Worm (Caenorhabditis elegans) whole organism, L1 larva: ENCODE data around the gene Y45F3A.1.
A peak's percentile ranks its signal among the peaks of the same experiment; 100 is the strongest.

Experiments used
- C16A3.4 ChIP-seq: fragments of 150-350 bp; optimal IDR thresholded peaks from 2 replicates; lab custom pipeline; 2014; ENCODE audit warnings: missing biosample characterization, missing genetic modification characterization
- Y116A8C.19 ChIP-seq: sonication (generic microtip); optimal IDR thresholded peaks from 2 replicates; lab custom pipeline; 2016; ENCODE audit warnings: missing compliant biosample characterization, missing genetic modification characterization, borderline replicate concordance
- aly-2 ChIP-seq: fragments of 150-350 bp; optimal IDR thresholded peaks from 2 replicates; lab custom pipeline; 2014; ENCODE audit warnings: missing biosample characterization, missing genetic modification characterization
- ceh-8 ChIP-seq: fragments of 200-800 bp; sonication (Bioruptor generic); optimal IDR thresholded peaks from 2 replicates; lab custom pipeline; 2018; ENCODE audit warnings: mild to moderate bottlenecking, missing genetic modification characterization, moderate library complexity, missing compliant biosample characterization
- efl-1 ChIP-seq, 4 experiments: fragments of 150-350 bp; optimal IDR thresholded peaks in 3 of 4; peaks in 1 of 4; 1 replicate in 1 of 4; 2 replicates in 3 of 4; lab custom pipeline; 2014; ENCODE audit warnings: missing biosample characterization in 2 of 4, missing genetic modification characterization in 2 of 4, missing genetic modification reagents in 2 of 4
- egl-13 ChIP-seq: sonication (generic microtip); optimal IDR thresholded peaks from 2 replicates; lab custom pipeline; 2016; ENCODE audit warnings: missing genotype, missing genetic modification reagents, missing genetic modification characterization, missing compliant biosample characterization
- egl-27 ChIP-seq, 2 experiments: fragments of 150-350 bp in 1 of 2; sonication (generic microtip); optimal IDR thresholded peaks; 3 replicates each; lab custom pipeline; 2017 to 2018; ENCODE audit warnings: missing biosample characterization in 2 of 2, missing genetic modification characterization in 2 of 2, missing genetic modification reagents in 2 of 2
- elt-3 ChIP-seq, 6 experiments: fragments of 150-350 bp in 1 of 6; sonication (generic microtip); optimal IDR thresholded peaks; 2 replicates each; lab custom pipeline; 2017 to 2018; ENCODE audit warnings: missing biosample characterization in 6 of 6, missing genetic modification characterization in 6 of 6, inconsistent platforms in 1 of 6
- fkh-10 ChIP-seq: sonication (generic microtip); optimal IDR thresholded peaks from 2 replicates; lab custom pipeline; 2017; ENCODE audit warnings: missing biosample characterization, missing genetic modification reagents, missing genetic modification characterization
- fkh-8 ChIP-seq: sonication (generic microtip); optimal IDR thresholded peaks from 2 replicates; lab custom pipeline; 2016; ENCODE audit warnings: mild to moderate bottlenecking, missing genetic modification characterization, missing compliant biosample characterization
- fos-1 ChIP-seq: fragments of 150-350 bp; optimal IDR thresholded peaks from 2 replicates; lab custom pipeline; 2014; ENCODE audit warnings: missing biosample characterization, missing genetic modification characterization
- grh-1 ChIP-seq: fragments of 200-800 bp; sonication (Bioruptor generic); IDR thresholded peaks from 2 replicates; pipeline ENCODE4 v1.3.6; 2022; ENCODE audit warnings: missing genetic modification reagents, missing genetic modification characterization, missing compliant biosample characterization
- lin-13 ChIP-seq: fragments of 150-350 bp; optimal IDR thresholded peaks from 2 replicates; lab custom pipeline; 2014; ENCODE audit warnings: missing biosample characterization, missing genetic modification reagents, missing genetic modification characterization
- lin-14 ChIP-seq: fragments of 200-800 bp; sonication (Bioruptor generic); optimal IDR thresholded peaks from 2 replicates; lab custom pipeline; 2018; ENCODE audit warnings: mild to moderate bottlenecking, missing genetic modification characterization, moderate library complexity, missing compliant biosample characterization
- lin-35 ChIP-seq, 2 experiments: fragments of 150-350 bp; optimal IDR thresholded peaks; 2 replicates each; lab custom pipeline; 2014; ENCODE audit warnings: missing biosample characterization in 2 of 2, missing genetic modification characterization in 2 of 2, missing genetic modification reagents in 2 of 2
- lin-39 ChIP-seq: fragments of 150-350 bp; optimal IDR thresholded peaks from 2 replicates; lab custom pipeline; 2014; ENCODE audit warnings: missing biosample characterization, missing genetic modification reagents, missing genetic modification characterization
- lir-3 ChIP-seq: sonication (generic microtip); optimal IDR thresholded peaks from 2 replicates; lab custom pipeline; 2016; ENCODE audit warnings: mild to moderate bottlenecking, missing genetic modification characterization, moderate library complexity, missing compliant biosample characterization; ENCODE audit not compliant: poor library complexity
- mep-1 ChIP-seq: fragments of 150-350 bp; optimal IDR thresholded peaks from 2 replicates; lab custom pipeline; 2014; ENCODE audit warnings: missing biosample characterization, missing genetic modification characterization
- nhr-19 ChIP-seq: fragments of 200-800 bp; sonication (Bioruptor generic); conservative IDR thresholded peaks from 2 replicates; pipeline ENCODE4 v1.3.6; 2022; ENCODE audit warnings: missing genetic modification characterization, missing compliant biosample characterization
- nhr-20 ChIP-seq: sonication (generic microtip); optimal IDR thresholded peaks from 2 replicates; lab custom pipeline; 2016; ENCODE audit warnings: mild to moderate bottlenecking, missing genetic modification characterization, missing compliant biosample characterization
- nhr-28 ChIP-seq: fragments of 150-350 bp; optimal IDR thresholded peaks from 2 replicates; lab custom pipeline; 2014; ENCODE audit warnings: missing biosample characterization, missing genetic modification characterization
- nhr-71 ChIP-seq: sonication (generic microtip); optimal IDR thresholded peaks from 2 replicates; lab custom pipeline; 2016; ENCODE audit warnings: mild to moderate bottlenecking, missing genetic modification characterization, moderate library complexity, missing compliant biosample characterization
- nhr-77 ChIP-seq: fragments of 150-350 bp; optimal IDR thresholded peaks from 2 replicates; lab custom pipeline; 2014; ENCODE audit warnings: missing biosample characterization, missing genetic modification characterization
- nhr-84 ChIP-seq: sonication (generic microtip); optimal IDR thresholded peaks from 2 replicates; lab custom pipeline; 2017; ENCODE audit warnings: missing biosample characterization, missing genetic modification characterization
- nhr-90 ChIP-seq: sonication (generic microtip); optimal IDR thresholded peaks from 2 replicates; lab custom pipeline; 2016; ENCODE audit warnings: mild to moderate bottlenecking, missing genetic modification characterization, missing compliant biosample characterization; ENCODE audit not compliant: poor library complexity
- pax-3 ChIP-seq: fragments of 200-800 bp; sonication (Bioruptor generic); optimal IDR thresholded peaks from 2 replicates; lab custom pipeline; 2018; ENCODE audit warnings: mild to moderate bottlenecking, missing genetic modification characterization, moderate library complexity, missing compliant biosample characterization
- pqm-1 ChIP-seq: sonication (generic microtip); optimal IDR thresholded peaks from 3 replicates; lab custom pipeline; 2017; ENCODE audit warnings: missing biosample characterization, missing genetic modification characterization
- rnt-1 ChIP-seq: sonication (generic microtip); optimal IDR thresholded peaks from 2 replicates; lab custom pipeline; 2016; ENCODE audit warnings: mild to moderate bottlenecking, missing genetic modification characterization, moderate library complexity, missing compliant biosample characterization
- snu-23 ChIP-seq: sonication (generic microtip); optimal IDR thresholded peaks from 2 replicates; lab custom pipeline; 2016; ENCODE audit warnings: missing genetic modification characterization, missing compliant biosample characterization
- sox-4 ChIP-seq: sonication (generic microtip); optimal IDR thresholded peaks from 2 replicates; lab custom pipeline; 2016; ENCODE audit warnings: missing genetic modification characterization, missing compliant biosample characterization
- sptf-1 ChIP-seq: fragments of 150-350 bp; optimal IDR thresholded peaks from 2 replicates; lab custom pipeline; 2014; ENCODE audit warnings: missing biosample characterization, missing genetic modification characterization
- sup-37 ChIP-seq: fragments of 200-800 bp; sonication (Bioruptor generic); optimal IDR thresholded peaks from 2 replicates; lab custom pipeline; 2018; ENCODE audit warnings: mild to moderate bottlenecking, missing genetic modification characterization, missing compliant biosample characterization
- tbx-2 ChIP-seq: sonication (generic microtip); optimal IDR thresholded peaks from 2 replicates; lab custom pipeline; 2016; ENCODE audit warnings: missing genetic modification characterization, missing compliant biosample characterization
- unc-130 ChIP-seq: fragments of 150-350 bp; optimal IDR thresholded peaks from 2 replicates; lab custom pipeline; 2017; ENCODE audit warnings: missing biosample characterization, missing genetic modification characterization, inconsistent platforms
- unc-86 ChIP-seq: sonication (generic microtip); optimal IDR thresholded peaks from 2 replicates; lab custom pipeline; 2016; ENCODE audit warnings: missing genetic modification characterization, missing compliant biosample characterization
- ztf-4 ChIP-seq: fragments of 150-350 bp; optimal IDR thresholded peaks from 2 replicates; lab custom pipeline; 2014; ENCODE audit warnings: missing biosample characterization, missing genetic modification characterization

Y45F3A.1 gene

DNA sequence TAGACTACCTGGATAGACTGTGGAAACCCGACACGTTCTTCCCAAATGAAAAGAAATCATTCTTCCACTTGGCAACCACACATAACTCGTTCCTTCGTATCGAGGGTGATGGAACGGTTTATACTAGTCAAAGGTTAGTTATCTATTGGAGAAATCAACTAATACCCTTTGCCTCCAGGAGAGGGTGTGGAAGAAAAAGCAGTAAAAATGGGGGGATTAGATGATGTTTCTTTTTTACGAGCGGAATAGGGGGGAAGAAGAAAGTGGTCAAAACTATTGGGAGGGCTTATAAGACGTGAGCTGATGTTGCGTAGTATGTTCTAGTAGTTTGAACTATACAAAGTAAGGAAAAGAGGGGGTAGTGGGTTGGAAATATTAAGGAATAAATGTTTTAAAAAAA lies 38.7 kb downstream of the Y45F3A.1 start:
- TF ChIP-seq tbx-2 (tag; lab: Kevin White, UChicago) = no peak
- TF ChIP-seq lir-3 = no peak
- TF ChIP-seq nhr-84 (tag; lab: Kevin White, UChicago) = no peak
- no peak for TF ChIP-seq pqm-1
- TF ChIP-seq nhr-19 (GFP tag; lab: Robert Waterston, UW) = no peak

DNA sequence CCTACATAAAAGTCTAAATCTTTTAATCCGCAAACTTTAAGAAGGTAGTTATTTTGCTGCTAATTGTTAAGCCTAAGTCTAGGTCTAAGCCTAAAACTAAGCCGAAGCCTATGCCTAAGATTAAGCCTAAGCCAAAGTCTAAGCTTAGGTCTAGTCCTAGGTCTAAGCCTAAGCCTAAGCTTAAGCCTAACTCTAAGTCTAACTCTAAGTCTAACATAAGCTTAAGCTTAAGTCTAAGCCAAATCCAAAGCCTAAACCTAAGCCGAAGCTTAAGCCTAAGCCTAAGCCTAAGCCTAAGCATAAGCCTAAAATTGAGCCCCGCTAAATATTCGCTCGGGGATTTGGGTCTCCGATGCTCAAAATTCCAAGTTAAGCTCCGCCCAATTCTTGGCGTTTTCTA lies 40.5 kb downstream of the Y45F3A.1 start:
- no peak for TF ChIP-seq aly-2 (tag; lab: Kevin White, UChicago)
- TF ChIP-seq ztf-4 (tag; lab: Kevin White, UChicago) = no peak
- TF ChIP-seq unc-130 (tag; lab: Kevin White, UChicago) = no peak
- no peak for TF ChIP-seq lin-13 (GFP tag; lab: Kevin White, UChicago)
- TF ChIP-seq nhr-90 (tag; lab: Kevin White, UChicago) = no peak
- no peak for TF ChIP-seq sup-37 (GFP tag; lab: Kevin White, UChicago)
- TF ChIP-seq mep-1 (tag; lab: Kevin White, UChicago) = no peak
- TF ChIP-seq nhr-71 (tag; lab: Kevin White, UChicago) = no peak
- TF ChIP-seq sox-4 (tag; lab: Kevin White, UChicago) = no peak
- TF ChIP-seq fkh-8 (tag; lab: Kevin White, UChicago) = no peak
- no peak for TF ChIP-seq lin-14 (GFP tag; lab: Kevin White, UChicago)
- no peak for TF ChIP-seq nhr-77 (tag; lab: Kevin White, UChicago)
- TF ChIP-seq fkh-10 = no peak
- no peak for TF ChIP-seq C16A3.4 (tag; lab: Kevin White, UChicago)

DNA sequence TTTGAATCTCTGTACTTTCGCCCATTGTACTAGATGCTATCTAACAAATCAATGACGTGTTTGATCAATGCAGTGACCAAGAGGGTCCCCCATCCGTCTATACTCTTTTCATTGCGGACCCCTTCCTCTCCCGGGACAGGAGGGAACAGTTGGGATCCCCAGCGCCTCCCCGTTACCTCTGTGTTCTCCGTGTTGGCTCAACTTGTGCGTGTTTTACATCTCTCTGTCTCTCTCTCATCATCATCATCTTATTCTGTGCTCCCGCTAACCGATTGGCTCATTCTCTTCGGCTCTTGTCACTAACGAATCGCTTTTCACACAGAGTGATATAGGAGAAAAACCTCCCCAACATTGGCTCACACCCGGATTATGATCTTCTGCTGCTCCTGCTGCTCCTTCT lies 41.2 kb downstream of the Y45F3A.1 start, which contains the start of gene unc-49:
Gene unc-49 (plus strand): TSS at position 240 of the 400 bp plus-strand sequence.
- TF ChIP-seq pqm-1 = no peak
- no peak for TF ChIP-seq Y116A8C.19 (tag; lab: Kevin White, UChicago)
- TF ChIP-seq elt-3 (tag; optimal IDR thresholded peaks at IDR 0.05; lab: Kevin White, UChicago) = no peak
- TF ChIP-seq fkh-10 = no peak
- peak; percentile 34 for TF ChIP-seq rnt-1 (tag; lab: Kevin White, UChicago)
- TF ChIP-seq unc-86 (tag; lab: Kevin White, UChicago) = no peak
- TF ChIP-seq tbx-2 (tag; lab: Kevin White, UChicago) = no peak
- no peak for TF ChIP-seq egl-13 (tag; lab: Kevin White, UChicago)
- TF ChIP-seq lin-14 (GFP tag; lab: Kevin White, UChicago) = peak; percentile 73
- peak; percentile 1 for TF ChIP-seq nhr-20
- no peak for TF ChIP-seq grh-1 (GFP tag; lab: Robert Waterston, UW)
- no peak for TF ChIP-seq fos-1 (tag; lab: Kevin White, UChicago)
- TF ChIP-seq nhr-84 (tag; lab: Kevin White, UChicago) = no peak
- no peak for TF ChIP-seq ceh-8 (GFP tag; lab: Kevin White, UChicago)
- no peak for TF ChIP-seq nhr-28 (tag; lab: Kevin White, UChicago)
- peak; percentile 28 for TF ChIP-seq nhr-71 (tag; lab: Kevin White, UChicago)
- no peak for TF ChIP-seq sox-4 (tag; lab: Kevin White, UChicago)
- TF ChIP-seq snu-23 (GFP tag; lab: Kevin White, UChicago) = peak; percentile 18
- TF ChIP-seq fkh-8 (tag; lab: Kevin White, UChicago) = no peak
- TF ChIP-seq sptf-1 = no peak
- no peak for TF ChIP-seq lin-35 (GFP tag; optimal IDR thresholded peaks at IDR 0.05; lab: Kevin White, UChicago)
- TF ChIP-seq pax-3 (tag; lab: Kevin White, UChicago) = no peak
- no peak for TF ChIP-seq lin-39 (tag; lab: Kevin White, UChicago)
- TF ChIP-seq egl-27 (tag; optimal IDR thresholded peaks at IDR 0.05; lab: Kevin White, UChicago) = no peak

DNA sequence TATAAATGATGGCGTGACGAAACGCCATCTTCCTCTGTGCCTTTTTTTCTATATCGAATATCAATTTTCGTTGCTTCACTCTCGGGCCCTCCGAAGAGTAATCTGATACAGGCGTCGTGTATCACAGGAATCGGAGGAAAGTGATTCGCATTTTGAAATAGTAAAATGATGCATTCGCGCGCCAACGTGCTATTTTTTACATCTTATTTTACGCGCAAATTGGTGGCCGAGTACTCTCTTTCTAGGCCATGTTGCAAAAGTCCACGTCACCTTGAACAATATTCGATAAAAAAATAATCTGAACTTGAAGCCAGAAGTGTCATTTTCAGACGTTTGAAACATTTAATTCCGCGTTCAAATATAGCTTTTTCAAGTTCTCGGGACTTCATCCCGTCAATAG lies 42.1 kb downstream of the Y45F3A.1 start:
- TF ChIP-seq efl-1 (optimal IDR thresholded peaks at IDR 0.05; lab: Kevin White, UChicago) = no peak
- TF ChIP-seq efl-1 (GFP tag; optimal IDR thresholded peaks at IDR 0.05 in 1 of 2; lab: Kevin White, UChicago) = peak in 1 of 2 experiments; percentile 73
- no peak for TF ChIP-seq sptf-1
